Fruit fly (Drosophila melanogaster) whole organism, embryonic: ENCODE results near the gene Tgt.

Source experiments
- ATbp ChIP-seq: fragments of 200-800 bp; sonication (Bioruptor generic); optimal IDR thresholded peaks from 2 replicates; lab custom pipeline; 2017; ENCODE audit warnings: missing biosample characterization, mild to moderate bottlenecking, missing genetic modification characterization, missing genetic modification reagents
- Adf1 ChIP-seq: fragments of 200-800 bp; sonication (Bioruptor generic); IDR thresholded peaks from 2 replicates; pipeline ENCODE4 v1.3.6; 2022; ENCODE audit warnings: missing biosample characterization, missing genetic modification characterization
- Blimp-1 ChIP-seq: fragments of 200-800 bp; sonication (Bioruptor generic); optimal IDR thresholded peaks from 3 replicates; lab custom pipeline; 2018; ENCODE audit warnings: missing biosample characterization, missing genetic modification characterization, mild to moderate bottlenecking, moderate library complexity, missing genetic modification reagents
- CG10979 ChIP-seq: fragments of 200-800 bp; sonication (Bioruptor generic); optimal IDR thresholded peaks from 2 replicates; lab custom pipeline; 2018; ENCODE audit warnings: missing biosample characterization, mild to moderate bottlenecking, missing genetic modification characterization, moderate library complexity
- CG11504 ChIP-seq: fragments of 200-800 bp; sonication (Bioruptor generic); optimal IDR thresholded peaks from 3 replicates; lab custom pipeline; 2019; ENCODE audit warnings: missing biosample characterization, mild to moderate bottlenecking, missing genetic modification characterization, moderate library complexity
- CG11560 ChIP-seq: fragments of 200-800 bp; sonication (Bioruptor generic); IDR thresholded peaks from 3 replicates; pipeline ENCODE4 v1.3.6; 2022; ENCODE audit warnings: missing biosample characterization, missing genetic modification characterization
- CG14860 ChIP-seq: fragments of 200-800 bp; sonication (Bioruptor generic); IDR thresholded peaks from 3 replicates; pipeline ENCODE4 v1.3.6; 2022; ENCODE audit warnings: missing biosample characterization, missing genetic modification characterization; ENCODE audit not compliant: partially characterized antibody
- CG17829 ChIP-seq: fragments of 200-800 bp; optimal IDR thresholded peaks from 2 replicates; lab custom pipeline; 2019; ENCODE audit warnings: missing biosample characterization, mild to moderate bottlenecking, missing genetic modification characterization, moderate library complexity
- CG17912 ChIP-seq: fragments of 200-800 bp; sonication (Bioruptor generic); optimal IDR thresholded peaks from 2 replicates; lab custom pipeline; 2018; ENCODE audit warnings: missing biosample characterization, mild to moderate bottlenecking, missing genetic modification characterization
- CG1792 ChIP-seq: fragments of 200-800 bp; sonication (Bioruptor generic); optimal IDR thresholded peaks from 2 replicates; lab custom pipeline; 2016; ENCODE audit warnings: missing biosample characterization, missing genetic modification characterization
- CG18764 ChIP-seq: fragments of 200-800 bp; sonication (Bioruptor generic); optimal IDR thresholded peaks from 3 replicates; lab custom pipeline; 2016; ENCODE audit warnings: missing biosample characterization, missing genetic modification characterization
- CG2116 ChIP-seq: fragments of 200-800 bp; sonication (Bioruptor generic); optimal IDR thresholded peaks from 3 replicates; lab custom pipeline; 2018; ENCODE audit warnings: missing biosample characterization, mild to moderate bottlenecking, missing genetic modification characterization
- CG2678 ChIP-seq: fragments of 200-800 bp; sonication (Bioruptor generic); optimal IDR thresholded peaks from 3 replicates; lab custom pipeline; 2019; ENCODE audit warnings: missing biosample characterization, mild to moderate bottlenecking, missing genetic modification characterization, moderate library complexity
- CG33213 ChIP-seq: fragments of 200-800 bp; sonication (Bioruptor generic); optimal IDR thresholded peaks from 3 replicates; lab custom pipeline; 2016; ENCODE audit warnings: missing biosample characterization, missing genetic modification characterization
- CG34422 ChIP-seq: fragments of 200-800 bp; sonication (Bioruptor generic); IDR thresholded peaks from 3 replicates; pipeline ENCODE4 v1.3.6; 2022; ENCODE audit warnings: missing biosample characterization, missing genetic modification characterization
- CG7839 ChIP-seq: fragments of 200-800 bp; sonication (Bioruptor generic); optimal IDR thresholded peaks from 3 replicates; lab custom pipeline; 2018; ENCODE audit warnings: missing biosample characterization, mild to moderate bottlenecking, missing genetic modification characterization, moderate library complexity
- Chrac-16 ChIP-seq: fragments of 200-800 bp; sonication (Bioruptor generic); optimal IDR thresholded peaks from 3 replicates; lab custom pipeline; 2016; ENCODE audit warnings: missing biosample characterization, missing genetic modification characterization
- D ChIP-seq, 2 experiments: fragments of 200-800 bp in 1 of 2; fragments of >200 bp in 1 of 2; sonication (Bioruptor generic) in 1 of 2; optimal IDR thresholded peaks; 2 replicates in 1 of 2; 3 replicates in 1 of 2; lab custom pipeline; 2017; ENCODE audit warnings: mild to moderate bottlenecking in 1 of 2, missing biosample characterization in 1 of 2, missing genetic modification characterization in 1 of 2, missing genetic modification reagents in 1 of 2
- E2f2 ChIP-seq: fragments of 200-800 bp; sonication (Bioruptor generic); IDR thresholded peaks from 2 replicates; pipeline ENCODE4 v1.3.6; 2022; ENCODE audit warnings: missing biosample characterization, missing genetic modification characterization
- Elba2 ChIP-seq: fragments of 200-800 bp; sonication (Bioruptor generic); optimal IDR thresholded peaks from 3 replicates; lab custom pipeline; 2016; ENCODE audit warnings: missing biosample characterization, missing genetic modification characterization
- Fer3 ChIP-seq: fragments of 200-800 bp; sonication (Bioruptor generic); optimal IDR thresholded peaks from 2 replicates; lab custom pipeline; 2018; ENCODE audit warnings: missing biosample characterization, mild to moderate bottlenecking, missing genetic modification characterization, moderate library complexity
- Gsc ChIP-seq: fragments of 200-800 bp; sonication (Bioruptor generic); IDR thresholded peaks from 2 replicates; pipeline ENCODE4 v1.3.6; 2022; ENCODE audit warnings: missing biosample characterization, missing genetic modification characterization
- HmgZ ChIP-seq: fragments of 200-800 bp; sonication (Bioruptor generic); optimal IDR thresholded peaks from 2 replicates; lab custom pipeline; 2018; ENCODE audit warnings: missing biosample characterization, mild to moderate bottlenecking, missing genetic modification characterization
- Med ChIP-seq: fragments of 200-800 bp; sonication (Bioruptor generic); peaks from one replicate; lab custom pipeline; 2016; ENCODE audit warnings: missing biosample characterization, missing genetic modification characterization, mild to moderate bottlenecking, inconsistent platforms, moderate library complexity
- Nf-YB ChIP-seq: fragments of 200-800 bp; sonication (Bioruptor generic); optimal IDR thresholded peaks from 3 replicates; lab custom pipeline; 2019; ENCODE audit warnings: missing biosample characterization, mild to moderate bottlenecking, missing genetic modification characterization, moderate library complexity
- Oli ChIP-seq: fragments of 200-800 bp; sonication (Bioruptor generic); optimal IDR thresholded peaks from 2 replicates; lab custom pipeline; 2018; ENCODE audit warnings: missing biosample characterization, mild to moderate bottlenecking, missing genetic modification characterization, moderate library complexity
- PHDP ChIP-seq: fragments of 200-800 bp; sonication (Bioruptor generic); optimal IDR thresholded peaks from 3 replicates; lab custom pipeline; 2018; ENCODE audit warnings: missing biosample characterization, mild to moderate bottlenecking, missing genetic modification characterization, moderate library complexity
- al ChIP-seq: fragments of 200-800 bp; sonication (Bioruptor generic); IDR thresholded peaks from 2 replicates; pipeline ENCODE4 v1.3.6; 2022; ENCODE audit warnings: missing biosample characterization, missing genetic modification characterization
- da ChIP-seq: fragments of 200-800 bp; sonication (Bioruptor generic); optimal IDR thresholded peaks from 2 replicates; lab custom pipeline; 2016; ENCODE audit warnings: missing biosample characterization, missing genetic modification characterization
- danr ChIP-seq: fragments of 200-800 bp; sonication (Bioruptor generic); IDR thresholded peaks from 2 replicates; pipeline ENCODE4 v1.3.6; 2022; ENCODE audit warnings: missing biosample characterization, missing genetic modification characterization
- dati ChIP-seq: fragments of 200-800 bp; sonication (Bioruptor generic); IDR thresholded peaks from 2 replicates; pipeline ENCODE4 v1.3.6; 2022; ENCODE audit warnings: missing biosample characterization, missing genetic modification characterization
- dmrt11E ChIP-seq: fragments of 200-800 bp; sonication (Bioruptor generic); optimal IDR thresholded peaks from 3 replicates; lab custom pipeline; 2018; ENCODE audit warnings: missing biosample characterization, mild to moderate bottlenecking, missing genetic modification characterization, moderate library complexity
- dmrt99B ChIP-seq: fragments of 200-800 bp; sonication (Bioruptor generic); optimal IDR thresholded peaks from 2 replicates; lab custom pipeline; 2018; ENCODE audit warnings: missing biosample characterization, mild to moderate bottlenecking, missing genetic modification characterization, moderate library complexity
- esg ChIP-seq: fragments of 200-800 bp; sonication (Bioruptor generic); conservative IDR thresholded peaks from 2 replicates; pipeline ENCODE4 v1.3.6; 2022; ENCODE audit warnings: missing biosample characterization, missing genetic modification characterization
- grn ChIP-seq: fragments of 200-800 bp; sonication (Bioruptor generic); optimal IDR thresholded peaks from 3 replicates; lab custom pipeline; 2017; ENCODE audit warnings: missing biosample characterization, missing genetic modification characterization
- gsb-n ChIP-seq: fragments of 200-800 bp; sonication (Bioruptor generic); optimal IDR thresholded peaks from 3 replicates; lab custom pipeline; 2018; ENCODE audit warnings: missing biosample characterization, mild to moderate bottlenecking, missing genetic modification characterization
- hkb ChIP-seq, 2 experiments: fragments of 200-800 bp in 1 of 2; fragments of >200 bp in 1 of 2; sonication (Bioruptor generic) in 1 of 2; IDR thresholded peaks in 1 of 2; optimal IDR thresholded peaks in 1 of 2; 2 replicates each; pipeline versions ENCODE4 v1.3.6 to Lab custom; 2017 to 2022; ENCODE audit warnings: missing biosample characterization in 1 of 2, missing genetic modification characterization in 1 of 2
- lbe ChIP-seq: fragments of 200-800 bp; sonication (Bioruptor generic); optimal IDR thresholded peaks from 2 replicates; lab custom pipeline; 2016; ENCODE audit warnings: missing biosample characterization, mild to moderate bottlenecking, missing genetic modification characterization
- nmo ChIP-seq: fragments of 200-800 bp; sonication (Bioruptor generic); optimal IDR thresholded peaks from 2 replicates; lab custom pipeline; 2018; ENCODE audit warnings: missing biosample characterization, mild to moderate bottlenecking, missing genetic modification characterization, moderate library complexity
- nom ChIP-seq: fragments of 200-800 bp; sonication (Bioruptor generic); optimal IDR thresholded peaks from 2 replicates; lab custom pipeline; 2017; ENCODE audit warnings: missing biosample characterization, missing genetic modification characterization, mild to moderate bottlenecking, moderate library complexity, missing genetic modification reagents
- pb ChIP-seq: fragments of 200-800 bp; sonication (Bioruptor generic); optimal IDR thresholded peaks from 3 replicates; lab custom pipeline; 2016; ENCODE audit warnings: missing biosample characterization, missing genetic modification characterization
- pho ChIP-seq: fragments of 200-800 bp; sonication (Bioruptor generic); optimal IDR thresholded peaks from 2 replicates; lab custom pipeline; 2016; ENCODE audit warnings: missing biosample characterization, missing genetic modification characterization
- prd ChIP-seq, 3 experiments: fragments of >200 bp in 2 of 3; fragments of 200-800 bp in 1 of 3; sonication (Bioruptor generic) in 1 of 3; optimal IDR thresholded peaks in 2 of 3; IDR thresholded peaks in 1 of 3; 2 replicates in 2 of 3; 3 replicates in 1 of 3; pipeline versions ENCODE4 v1.3.6 to Lab custom; 2017 to 2022; ENCODE audit warnings: missing biosample characterization in 1 of 3, missing genetic modification characterization in 1 of 3
- psq ChIP-seq: fragments of 200-800 bp; sonication (Bioruptor generic); optimal IDR thresholded peaks from 2 replicates; lab custom pipeline; 2017; ENCODE audit warnings: missing biosample characterization, missing genetic modification characterization
- salm ChIP-seq: fragments of 200-800 bp; sonication (Bioruptor generic); optimal IDR thresholded peaks from 2 replicates; lab custom pipeline; 2018; ENCODE audit warnings: missing biosample characterization, mild to moderate bottlenecking, missing genetic modification characterization
- so ChIP-seq: fragments of 200-800 bp; sonication (Bioruptor generic); IDR thresholded peaks from 3 replicates; pipeline ENCODE4 v1.3.6; 2022; ENCODE audit warnings: missing biosample characterization, missing genetic modification characterization
- stc ChIP-seq: fragments of 200-800 bp; sonication (Bioruptor generic); IDR thresholded peaks from 2 replicates; pipeline ENCODE4 v1.3.6; 2022; ENCODE audit warnings: missing biosample characterization, missing genetic modification characterization
- tio ChIP-seq: fragments of 200-800 bp; sonication (Bioruptor generic); optimal IDR thresholded peaks from 2 replicates; lab custom pipeline; 2017; ENCODE audit warnings: missing biosample characterization, missing genetic modification characterization, inconsistent platforms
- unpg ChIP-seq: fragments of 200-800 bp; sonication (Bioruptor generic); optimal IDR thresholded peaks from 3 replicates; lab custom pipeline; 2018; ENCODE audit warnings: missing biosample characterization, mild to moderate bottlenecking, missing genetic modification characterization, moderate library complexity

The Tgt gene

DNA sequence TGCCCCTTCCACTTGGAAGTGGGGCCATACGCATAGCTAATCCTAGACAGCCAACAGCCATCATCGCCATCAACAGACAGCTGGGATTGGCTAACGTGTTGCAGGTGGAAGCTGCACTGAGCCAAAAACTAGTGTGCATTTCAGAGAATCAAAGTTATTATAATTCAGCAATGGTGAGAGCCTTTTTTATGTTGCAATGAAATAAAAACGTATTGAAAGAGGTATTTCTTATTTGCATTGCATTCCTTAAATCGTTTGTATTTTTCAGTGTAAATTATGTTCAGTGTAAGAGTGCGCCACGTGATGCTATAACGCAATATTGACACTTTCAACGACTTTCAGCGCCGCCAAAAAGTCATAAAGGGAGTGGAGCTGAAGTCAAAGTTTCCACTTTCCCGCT, 29.7 kb downstream of the Tgt start (continued):
- TF ChIP-seq E2f2 (GFP tag; lab: Robert Waterston, UW): 0 out of 2 replicates have a peak, but pooled peaks have one; percentile 8
- TF ChIP-seq salm (tag; lab: Kevin White, UChicago): no peak
- TF ChIP-seq Blimp-1 (GFP tag; lab: Kevin White, UChicago): peak; percentile 30
- peak; percentile 13 for TF ChIP-seq unpg
- peak; percentile 19 for TF ChIP-seq PHDP
- no peak for TF ChIP-seq Elba2 (GFP tag; lab: Kevin White, UChicago)
- no peak for TF ChIP-seq nom
- TF ChIP-seq prd (optimal IDR thresholded peaks at IDR 0.05; lab: Kevin White, UChicago): no peak
- 0 out of 3 replicates have a peak, but pooled peaks have one; percentile 38 for TF ChIP-seq prd (GFP tag; IDR thresholded peaks at IDR 0.05; lab: Robert Waterston, UW)
- no peak for TF ChIP-seq hkb (optimal IDR thresholded peaks at IDR 0.05; lab: Kevin White, UChicago)
- peak; percentile 15; the same call in 1 of the 2 replicates for TF ChIP-seq hkb (GFP tag; IDR thresholded peaks at IDR 0.05; lab: Robert Waterston, UW)
- no peak for TF ChIP-seq Nf-YB (GFP tag; lab: Kevin White, UChicago)
- peak; percentile 54 for TF ChIP-seq dmrt99B
- TF ChIP-seq CG33213: no peak
- peak; percentile 13 for TF ChIP-seq tio (GFP tag; lab: Kevin White, UChicago)
- TF ChIP-seq CG2678 (tag; lab: Kevin White, UChicago): peak; percentile 43
- TF ChIP-seq CG11504 (tag; lab: Kevin White, UChicago): peak; percentile 55
- TF ChIP-seq CG10979: peak; percentile 26
- TF ChIP-seq D (optimal IDR thresholded peaks at IDR 0.05; lab: Kevin White, UChicago): no peak
- TF ChIP-seq D (GFP tag; optimal IDR thresholded peaks at IDR 0.05; lab: Kevin White, UChicago): no peak
- peak; percentile 44 for TF ChIP-seq ATbp (GFP tag; lab: Kevin White, UChicago)
- peak; percentile 70 for TF ChIP-seq Med
- 0 out of 2 replicates have a peak, but pooled peaks have one; percentile 23 for TF ChIP-seq esg (GFP tag; lab: Robert Waterston, UW)
- no peak for TF ChIP-seq nmo
- no peak for TF ChIP-seq lbe (GFP tag; lab: Kevin White, UChicago)
- peak; percentile 30 for TF ChIP-seq CG7839 (tag; lab: Kevin White, UChicago)
- TF ChIP-seq CG34422 (GFP tag; lab: Robert Waterston, UW): no peak

- TF ChIP-seq Adf1 (no peak), so (0 out of 3 replicates have a peak, but pooled peaks have one; percentile 22), CG17829 (tag; lab: Kevin White, UChicago) (peak; percentile 13), pb (GFP tag; lab: Kevin White, UChicago) (no peak), Chrac-16 (peak; percentile 18), CG18764 (GFP tag; lab: Kevin White, UChicago) (no peak), CG17912 (GFP tag; lab: Kevin White, UChicago) (no peak), Oli (tag; lab: Kevin White, UChicago) (peak; percentile 58), Gsc (GFP tag; lab: Robert Waterston, UW) (0 out of 2 replicates have a peak, but pooled peaks have one; percentile 16), gsb-n (tag; lab: Kevin White, UChicago) (peak; percentile 12), CG11560 (tag; lab: Robert Waterston, UW) (no peak), dmrt11E (tag; lab: Kevin White, UChicago) (peak; percentile 34), pho (GFP tag; lab: Kevin White, UChicago) (no peak), stc (GFP tag; lab: Robert Waterston, UW) (peak; percentile 18; the same call in 1 of the 2 replicates), CG14860 (GFP tag; lab: Robert Waterston, UW) (no peak), Fer3 (peak; percentile 36), HmgZ (tag; lab: Kevin White, UChicago) (peak; percentile 10), grn (GFP tag; lab: Kevin White, UChicago) (no peak), CG2116 (no peak), danr (no peak), CG1792 (GFP tag; lab: Kevin White, UChicago) (no peak), dati (GFP tag; lab: Robert Waterston, UW) (no peak), psq (no peak), al (GFP tag; lab: Robert Waterston, UW) (0 out of 2 replicates have a peak, but pooled peaks have one; percentile 20), da (GFP tag; lab: Kevin White, UChicago) (no peak)
These were observed 30.6 kb downstream of the Tgt start for dm6 chr2L:1214465-1214864.
